Fruit fly (Drosophila melanogaster) whole organism, embryonic: ENCODE data around the gene CAH3.
A peak's percentile ranks its signal among the peaks of the same experiment; 100 is the strongest.

Source experiments
- B-H1 ChIP-seq: fragments of 200-800 bp; sonication (Bioruptor generic); IDR thresholded peaks from 3 replicates; pipeline ENCODE4 v1.3.6; 2022; ENCODE audit warnings: missing biosample characterization, missing genetic modification characterization
- CG10209 ChIP-seq: fragments of 200-800 bp; sonication (Bioruptor generic); optimal IDR thresholded peaks from 3 replicates; lab custom pipeline; 2017; ENCODE audit warnings: missing biosample characterization, mild to moderate bottlenecking, missing genetic modification characterization, missing genetic modification reagents
- CG10431 ChIP-seq: fragments of 200-800 bp; sonication (Bioruptor generic); optimal IDR thresholded peaks from 3 replicates; lab custom pipeline; 2018; ENCODE audit warnings: missing biosample characterization, mild to moderate bottlenecking, missing genetic modification characterization
- CG11695 ChIP-seq: fragments of 200-800 bp; sonication (Bioruptor generic); IDR thresholded peaks from 3 replicates; pipeline ENCODE4 v1.3.6; 2022; ENCODE audit warnings: missing biosample characterization, missing genetic modification characterization
- CG12155 ChIP-seq: fragments of 200-800 bp; sonication (Bioruptor generic); optimal IDR thresholded peaks from 3 replicates; lab custom pipeline; 2016; ENCODE audit warnings: missing biosample characterization, missing genetic modification characterization
- CG14441 ChIP-seq: fragments of 200-800 bp; sonication (Bioruptor generic); IDR thresholded peaks from 2 replicates; pipeline ENCODE4 v1.3.6; 2022; ENCODE audit warnings: missing biosample characterization, missing genetic modification characterization
- CG15269 ChIP-seq: fragments of 200-800 bp; sonication (Bioruptor generic); optimal IDR thresholded peaks from 2 replicates; lab custom pipeline; 2018; ENCODE audit warnings: missing biosample characterization, mild to moderate bottlenecking, missing genetic modification characterization, moderate library complexity
- CG17612 ChIP-seq: fragments of 200-800 bp; sonication (Bioruptor generic); IDR thresholded peaks from 2 replicates; pipeline ENCODE4 v1.3.6; 2022; ENCODE audit warnings: missing biosample characterization, missing genetic modification characterization
- CG1792 ChIP-seq: fragments of 200-800 bp; sonication (Bioruptor generic); optimal IDR thresholded peaks from 2 replicates; lab custom pipeline; 2016; ENCODE audit warnings: missing biosample characterization, missing genetic modification characterization
- CG18619 ChIP-seq: fragments of 200-800 bp; sonication (Bioruptor generic); optimal IDR thresholded peaks from 3 replicates; lab custom pipeline; 2017; ENCODE audit warnings: missing biosample characterization, mild to moderate bottlenecking, missing genetic modification characterization
- CG2129 ChIP-seq: fragments of 200-800 bp; sonication (Bioruptor generic); IDR thresholded peaks from 2 replicates; pipeline ENCODE4 v1.3.6; 2022; ENCODE audit warnings: missing biosample characterization, missing genetic modification characterization; ENCODE audit not compliant: partially characterized antibody
- CG2678 ChIP-seq: fragments of 200-800 bp; sonication (Bioruptor generic); optimal IDR thresholded peaks from 3 replicates; lab custom pipeline; 2019; ENCODE audit warnings: missing biosample characterization, mild to moderate bottlenecking, missing genetic modification characterization, moderate library complexity
- CG30020 ChIP-seq: fragments of 200-800 bp; optimal IDR thresholded peaks from 2 replicates; lab custom pipeline; 2019; ENCODE audit warnings: missing biosample characterization, mild to moderate bottlenecking, missing genetic modification characterization, moderate library complexity
- CG3065 ChIP-seq: fragments of 200-800 bp; sonication (Bioruptor generic); optimal IDR thresholded peaks from 2 replicates; lab custom pipeline; 2016; ENCODE audit warnings: missing biosample characterization, missing genetic modification characterization
- CG32532 ChIP-seq: fragments of 200-800 bp; sonication (Bioruptor generic); IDR thresholded peaks from 2 replicates; pipeline ENCODE4 v1.3.6; 2022; ENCODE audit warnings: missing biosample characterization, missing genetic modification characterization
- CG34224 ChIP-seq: fragments of 200-800 bp; sonication (Bioruptor generic); IDR thresholded peaks from 3 replicates; pipeline ENCODE4 v1.3.6; 2022; ENCODE audit warnings: missing biosample characterization, missing genetic modification characterization; ENCODE audit not compliant: partially characterized antibody
- CG42726 ChIP-seq: fragments of 200-800 bp; sonication (Bioruptor generic); IDR thresholded peaks from 2 replicates; pipeline ENCODE4 v1.3.6; 2022; ENCODE audit warnings: missing biosample characterization, missing genetic modification characterization; ENCODE audit not compliant: partially characterized antibody
- CG9437 ChIP-seq: fragments of 200-800 bp; sonication (Bioruptor generic); optimal IDR thresholded peaks from 2 replicates; lab custom pipeline; 2018; ENCODE audit warnings: missing biosample characterization, mild to moderate bottlenecking, missing genetic modification characterization
- CG9876 ChIP-seq: fragments of 200-800 bp; sonication (Bioruptor generic); optimal IDR thresholded peaks from 2 replicates; lab custom pipeline; 2016; ENCODE audit warnings: missing biosample characterization, missing genetic modification characterization
- Dbx ChIP-seq: fragments of 200-800 bp; sonication (Bioruptor generic); IDR thresholded peaks from 3 replicates; pipeline ENCODE4 v1.3.6; 2022; ENCODE audit warnings: missing biosample characterization, missing genetic modification characterization
- Dp ChIP-seq: fragments of 200-800 bp; sonication (Bioruptor generic); optimal IDR thresholded peaks from 2 replicates; lab custom pipeline; 2018; ENCODE audit warnings: missing biosample characterization, mild to moderate bottlenecking, missing genetic modification characterization, moderate library complexity
- Drgx ChIP-seq: fragments of 200-800 bp; sonication (Bioruptor generic); IDR thresholded peaks from 2 replicates; pipeline ENCODE4 v1.3.6; 2022; ENCODE audit warnings: missing biosample characterization, missing genetic modification characterization
- E2f1 ChIP-seq: fragments of 200-800 bp; sonication (Bioruptor generic); IDR thresholded peaks from 2 replicates; pipeline ENCODE4 v1.3.6; 2022; ENCODE audit warnings: missing biosample characterization, missing genetic modification characterization
- Fer1 ChIP-seq: fragments of 200-800 bp; sonication (Bioruptor generic); optimal IDR thresholded peaks from 2 replicates; lab custom pipeline; 2017; ENCODE audit warnings: missing biosample characterization, mild to moderate bottlenecking, missing genetic modification characterization
- Hr39 ChIP-seq: fragments of >200 bp; optimal IDR thresholded peaks from 2 replicates; lab custom pipeline; 2017
- Mad ChIP-seq: fragments of 200-800 bp; sonication (Bioruptor generic); optimal IDR thresholded peaks from 2 replicates; lab custom pipeline; 2016; ENCODE audit warnings: missing biosample characterization, missing genetic modification characterization
- Neu2 ChIP-seq: fragments of 200-800 bp; sonication (Bioruptor generic); optimal IDR thresholded peaks from 3 replicates; lab custom pipeline; 2016; ENCODE audit warnings: missing biosample characterization, missing genetic modification characterization, borderline replicate concordance
- NfI ChIP-seq: fragments of 200-800 bp; sonication (Bioruptor generic); optimal IDR thresholded peaks from 3 replicates; lab custom pipeline; 2018; ENCODE audit warnings: missing biosample characterization, mild to moderate bottlenecking, missing genetic modification characterization, moderate library complexity
- Ptx1 ChIP-seq: fragments of 200-800 bp; sonication (Bioruptor generic); IDR thresholded peaks from 2 replicates; pipeline ENCODE4 v1.3.6; 2022; ENCODE audit warnings: missing biosample characterization, missing genetic modification characterization
- Sox100B ChIP-seq: fragments of 200-800 bp; sonication (Bioruptor generic); optimal IDR thresholded peaks from 3 replicates; lab custom pipeline; 2018; ENCODE audit warnings: missing biosample characterization, mild to moderate bottlenecking, missing genetic modification characterization
- Stat92E ChIP-seq, 3 experiments: fragments of >200 bp in 2 of 3; fragments of 200-800 bp in 1 of 3; sonication (Bioruptor generic) in 1 of 3; optimal IDR thresholded peaks; 2 replicates each; lab custom pipeline; 2017 to 2019; ENCODE audit warnings: missing biosample characterization in 3 of 3, missing genetic modification characterization in 3 of 3, mild to moderate bottlenecking in 1 of 3, moderate library complexity in 1 of 3
- chinmo ChIP-seq: fragments of 200-800 bp; sonication (Bioruptor generic); IDR thresholded peaks from 4 replicates; pipeline ENCODE4 v1.3.6; 2022; ENCODE audit warnings: missing biosample characterization, missing genetic modification characterization; ENCODE audit not compliant: partially characterized antibody
- croc ChIP-seq: fragments of 200-800 bp; sonication (Bioruptor generic); conservative IDR thresholded peaks from 3 replicates; pipeline ENCODE4 v1.3.6; 2022; ENCODE audit warnings: missing biosample characterization, missing genetic modification characterization
- dan ChIP-seq: fragments of 200-800 bp; sonication (Bioruptor generic); IDR thresholded peaks from 2 replicates; pipeline ENCODE4 v1.3.6; 2022; ENCODE audit warnings: missing biosample characterization, missing genetic modification characterization
- dm ChIP-seq: fragments of 200-800 bp; sonication (Bioruptor generic); optimal IDR thresholded peaks from 3 replicates; lab custom pipeline; 2016; ENCODE audit warnings: missing biosample characterization, missing genetic modification characterization
- gcm2 ChIP-seq: fragments of 200-800 bp; sonication (Bioruptor generic); optimal IDR thresholded peaks from 2 replicates; lab custom pipeline; 2016; ENCODE audit warnings: missing biosample characterization, missing genetic modification characterization
- grau ChIP-seq: fragments of 200-800 bp; optimal IDR thresholded peaks from 3 replicates; lab custom pipeline; 2019; ENCODE audit warnings: missing biosample characterization, mild to moderate bottlenecking, missing genetic modification characterization, moderate library complexity
- grn ChIP-seq: fragments of 200-800 bp; sonication (Bioruptor generic); optimal IDR thresholded peaks from 3 replicates; lab custom pipeline; 2017; ENCODE audit warnings: missing biosample characterization, missing genetic modification characterization
- h ChIP-seq: fragments of >200 bp; optimal IDR thresholded peaks from 2 replicates; lab custom pipeline; 2017
- luna ChIP-seq: fragments of 200-800 bp; sonication (Bioruptor generic); optimal IDR thresholded peaks from 2 replicates; lab custom pipeline; 2016; ENCODE audit warnings: missing biosample characterization, missing genetic modification characterization
- oc ChIP-seq: fragments of 200-800 bp; sonication (Bioruptor generic); optimal IDR thresholded peaks from 2 replicates; lab custom pipeline; 2018; ENCODE audit warnings: missing biosample characterization, mild to moderate bottlenecking, missing genetic modification characterization, moderate library complexity
- p53 ChIP-seq: fragments of 200-800 bp; sonication (Bioruptor generic); optimal IDR thresholded peaks from 2 replicates; lab custom pipeline; 2016; ENCODE audit warnings: missing biosample characterization, missing genetic modification characterization
- rib ChIP-seq: fragments of 200-800 bp; sonication (Bioruptor generic); IDR thresholded peaks from 2 replicates; pipeline ENCODE4 v1.3.6; 2022; ENCODE audit warnings: missing biosample characterization, missing genetic modification characterization
- row ChIP-seq: fragments of 200-800 bp; sonication (Bioruptor generic); IDR thresholded peaks from 3 replicates; pipeline ENCODE4 v1.3.6; 2022; ENCODE audit warnings: missing biosample characterization, missing genetic modification characterization
- run ChIP-seq: fragments of 200-800 bp; sonication (Bioruptor generic); optimal IDR thresholded peaks from 3 replicates; lab custom pipeline; 2018; ENCODE audit warnings: missing biosample characterization, mild to moderate bottlenecking, missing genetic modification characterization
- sd ChIP-seq: fragments of 200-800 bp; sonication (Bioruptor generic); optimal IDR thresholded peaks from 3 replicates; lab custom pipeline; 2018; ENCODE audit warnings: missing biosample characterization, mild to moderate bottlenecking, missing genetic modification characterization, moderate library complexity
- sens-2 ChIP-seq: fragments of 200-800 bp; sonication (Bioruptor generic); IDR thresholded peaks from 2 replicates; pipeline ENCODE4 v1.3.6; 2022; ENCODE audit warnings: missing biosample characterization, missing genetic modification characterization
- so ChIP-seq: fragments of 200-800 bp; sonication (Bioruptor generic); IDR thresholded peaks from 3 replicates; pipeline ENCODE4 v1.3.6; 2022; ENCODE audit warnings: missing biosample characterization, missing genetic modification characterization
- tio ChIP-seq: fragments of 200-800 bp; sonication (Bioruptor generic); optimal IDR thresholded peaks from 2 replicates; lab custom pipeline; 2017; ENCODE audit warnings: missing biosample characterization, missing genetic modification characterization, inconsistent platforms

Gene CAH3

DNA sequence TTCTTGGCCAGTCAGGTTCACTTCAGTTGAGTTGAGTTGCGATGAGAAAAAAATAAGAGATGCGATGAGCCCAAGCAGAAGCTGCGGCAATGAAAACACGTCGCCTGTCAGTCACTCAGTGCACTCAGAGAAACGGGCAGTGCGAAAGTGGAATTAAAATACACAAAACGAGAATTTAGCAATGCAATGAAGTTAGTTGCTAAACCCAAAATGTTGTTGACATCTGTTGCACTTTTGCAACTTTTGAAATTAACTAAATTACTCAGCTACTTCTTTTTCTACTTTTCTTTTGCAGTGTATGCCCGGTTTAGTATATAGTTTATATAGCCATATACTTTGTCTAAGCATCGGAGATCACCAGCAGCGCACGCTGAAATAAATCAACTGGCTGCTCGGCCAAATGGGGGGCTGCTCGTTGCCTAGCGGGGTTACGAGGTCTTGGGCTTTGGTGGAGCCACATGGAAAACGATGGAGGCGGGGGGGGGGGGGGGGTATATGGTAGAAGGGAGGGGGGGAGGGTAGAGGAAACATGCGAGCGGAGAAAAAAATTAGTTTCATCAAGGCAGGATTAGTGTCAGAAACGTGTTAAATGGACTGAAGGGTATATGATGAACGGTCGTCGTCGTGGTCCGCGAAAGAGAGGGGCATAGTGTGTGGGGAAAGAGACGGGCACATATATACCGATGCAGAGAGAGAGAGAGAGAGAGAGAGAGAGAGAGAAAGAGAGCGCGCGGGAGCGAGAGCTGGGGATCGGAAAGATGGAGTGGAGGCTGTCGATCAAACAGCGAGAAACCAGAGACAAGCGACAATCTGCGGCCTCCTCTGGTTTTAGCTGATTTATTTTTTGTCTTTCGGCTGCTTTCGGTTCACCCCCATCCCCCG, 24.3 kb upstream of the CAH3 start (continued):
- TF ChIP-seq Hr39 (lab: Kevin White, UChicago) (no peak), rib (GFP tag; lab: Robert Waterston, UW) (no peak), tio (GFP tag; lab: Kevin White, UChicago) (peak; percentile 54), CG12155 (GFP tag; lab: Kevin White, UChicago) (peak; percentile 58), CG30020 (tag; lab: Kevin White, UChicago) (no peak), B-H1 (GFP tag; lab: Robert Waterston, UW) (peak; percentile 55), Sox100B (GFP tag; lab: Kevin White, UChicago) (peak; percentile 61), p53 (GFP tag; lab: Kevin White, UChicago) (peak; percentile 50), sens-2 (GFP tag; lab: Robert Waterston, UW) (peak; percentile 61), CG1792 (GFP tag; lab: Kevin White, UChicago) (peak; percentile 52), CG34224 (GFP tag; lab: Robert Waterston, UW) (no peak), Stat92E (GFP tag; optimal IDR thresholded peaks at IDR 0.05; lab: Kevin White, UChicago) (no peak), grau (tag; lab: Kevin White, UChicago) (peak; percentile 75), h (lab: Kevin White, UChicago) (no peak), CG2678 (tag; lab: Kevin White, UChicago) (peak; percentile 74), row (GFP tag; lab: Robert Waterston, UW) (peak; percentile 74), CG2129 (no peak), CG3065 (peak; percentile 46), CG17612 (GFP tag; lab: Robert Waterston, UW) (no peak), sd (no peak), E2f1 (GFP tag; lab: Robert Waterston, UW) (peak; percentile 45; the same call in 1 of the 2 replicates), gcm2 (peak; percentile 15), CG11695 (peak; percentile 66; the same call in 2 of the 3 replicates), Dp (GFP tag; lab: Kevin White, UChicago) (no peak), dan (peak; percentile 77), CG32532 (GFP tag; lab: Robert Waterston, UW) (peak; percentile 23; the same call in 1 of the 2 replicates), NfI (GFP tag; lab: Kevin White, UChicago) (peak; percentile 45), Neu2 (GFP tag; lab: Kevin White, UChicago) (peak; percentile 34), Mad (GFP tag; lab: Kevin White, UChicago) (peak; percentile 44), croc (GFP tag; lab: Robert Waterston, UW) (peak; percentile 69), CG9437 (GFP tag; lab: Kevin White, UChicago) (peak; percentile 48), dm (peak; percentile 58), CG10209 (GFP tag; lab: Kevin White, UChicago) (peak; percentile 70), CG9876 (peak; percentile 50), grn (no peak), Fer1 (GFP tag; lab: Kevin White, UChicago) (no peak), so (GFP tag; lab: Robert Waterston, UW) (peak; percentile 55; the same call in 1 of the 3 replicates), Ptx1 (GFP tag; lab: Robert Waterston, UW) (peak; percentile 64), CG10431 (GFP tag; lab: Kevin White, UChicago) (peak; percentile 43), Drgx (peak; percentile 19; the same call in 1 of the 2 replicates), CG15269 (peak; percentile 63), CG18619 (GFP tag; lab: Kevin White, UChicago) (peak; percentile 48), CG14441 (GFP tag; lab: Robert Waterston, UW) (peak; percentile 41; the same call in 1 of the 2 replicates), run (tag; lab: Kevin White, UChicago) (no peak), luna (no peak), oc (tag; lab: Kevin White, UChicago) (peak; percentile 98), chinmo (GFP tag; lab: Robert Waterston, UW) (no peak), Dbx (GFP tag; lab: Robert Waterston, UW) (no peak), CG42726 (GFP tag; lab: Robert Waterston, UW) (no peak)
